Fruit fly (Drosophila melanogaster): Measurements from ENCODE around the gene Art6.

Art6 gene

dm6 chr3R:13964513-13964975 lies 18.9 kb upstream of the Art6 start, which contains the start of gene Orc2 (continued):
- TF ChIP-seq pan (optimal IDR thresholded peaks at IDR 0.05) (no peak), pan (GFP tag; optimal IDR thresholded peaks at IDR 0.05 in 1 of 2, IDR thresholded peaks at IDR 0.05 in 1 of 2) (no peak), inv (GFP tag; IDR thresholded peaks at IDR 0.05; ENCODE audit: partially characterized antibody) (no peak), CG6765 (GFP tag; optimal IDR thresholded peaks at IDR 0.05) (no peak), CG10366 (GFP tag; IDR thresholded peaks at IDR 0.05) (no peak), Xrp1 (GFP tag; IDR thresholded peaks at IDR 0.05) (no peak), CG11093 (GFP tag; IDR thresholded peaks at IDR 0.05) (no peak), Atf6 (GFP tag; IDR thresholded peaks at IDR 0.05) (no peak), pita (GFP tag; optimal IDR thresholded peaks at IDR 0.05) (no peak), psq (GFP tag; optimal IDR thresholded peaks at IDR 0.05) (no peak), CG11398 (GFP tag; optimal IDR thresholded peaks at IDR 0.05) (no peak), CG2202 (tag; optimal IDR thresholded peaks at IDR 0.05) (no peak), dmrt99B (tag; optimal IDR thresholded peaks at IDR 0.05) (no peak), CG33557 (GFP tag; optimal IDR thresholded peaks at IDR 0.05) (no peak), CG3163 (GFP tag; optimal IDR thresholded peaks at IDR 0.05) (no peak), CG4730 (GFP tag; IDR thresholded peaks at IDR 0.05) (no peak), eve (GFP tag; optimal IDR thresholded peaks at IDR 0.05) (no peak), tup (GFP tag; optimal IDR thresholded peaks at IDR 0.05) (no peak), hbn (GFP tag; IDR thresholded peaks at IDR 0.05; ENCODE audit: partially characterized antibody) (no peak), ato (GFP tag; IDR thresholded peaks at IDR 0.05; ENCODE audit: partially characterized antibody) (no peak), repo (GFP tag; optimal IDR thresholded peaks at IDR 0.05) (no peak), fu2 (GFP tag; optimal IDR thresholded peaks at IDR 0.05) (no peak), CG14860 (GFP tag; IDR thresholded peaks at IDR 0.05; ENCODE audit: partially characterized antibody) (peak; percentile 43; the same call in 1 of the 3 replicates), CG5245 (GFP tag; optimal IDR thresholded peaks at IDR 0.05) (no peak), CG1647 (GFP tag; optimal IDR thresholded peaks at IDR 0.05) (no peak), CG7357 (GFP tag; IDR thresholded peaks at IDR 0.05) (no peak), Mad (GFP tag; optimal IDR thresholded peaks at IDR 0.05) (no peak), pb (GFP tag; optimal IDR thresholded peaks at IDR 0.05) (no peak), Gug (GFP tag; IDR thresholded peaks at IDR 0.05) (no peak), Hr39 (optimal IDR thresholded peaks at IDR 0.05) (no peak), dm (GFP tag; optimal IDR thresholded peaks at IDR 0.05) (peak; percentile 98), D19B (GFP tag; optimal IDR thresholded peaks at IDR 0.05) (no peak), Antp (GFP tag; optimal IDR thresholded peaks at IDR 0.05) (no peak), tin (GFP tag; optimal IDR thresholded peaks at IDR 0.05) (no peak), CG30020 (tag; optimal IDR thresholded peaks at IDR 0.05) (peak; percentile 57), CG4854 (GFP tag; optimal IDR thresholded peaks at IDR 0.05) (no peak), Nf-YC (tag; optimal IDR thresholded peaks at IDR 0.05) (peak; percentile 13), seq (GFP tag; IDR thresholded peaks at IDR 0.05) (no peak), Hr3 (GFP tag; optimal IDR thresholded peaks at IDR 0.05) (no peak), gfzf (GFP tag; optimal IDR thresholded peaks at IDR 0.05) (peak; percentile 53), Ptx1 (GFP tag; IDR thresholded peaks at IDR 0.05) (no peak), Myb (GFP tag; optimal IDR thresholded peaks at IDR 0.05) (peak; percentile 92), fd3F (GFP tag; optimal IDR thresholded peaks at IDR 0.05) (no peak), bbx (GFP tag; IDR thresholded peaks at IDR 0.05; ENCODE audit: partially characterized antibody) (no peak), br (optimal IDR thresholded peaks at IDR 0.05) (no peak), Camta (GFP tag; optimal IDR thresholded peaks at IDR 0.05) (no peak), CG13775 (GFP tag; optimal IDR thresholded peaks at IDR 0.05) (no peak), CG17361 (GFP tag; IDR thresholded peaks at IDR 0.05) (peak; percentile 53; the same call in 2 of the 3 replicates), pzg (GFP tag; optimal IDR thresholded peaks at IDR 0.05) (peak; percentile 58), Doc3 (GFP tag; IDR thresholded peaks at IDR 0.05; ENCODE audit: partially characterized antibody) (no peak), tap (tag; optimal IDR thresholded peaks at IDR 0.05) (no peak), CG33213 (GFP tag; optimal IDR thresholded peaks at IDR 0.05) (no peak), so (GFP tag; IDR thresholded peaks at IDR 0.05) (no peak)
